Worm (Caenorhabditis elegans) whole organism, L4 larva: ENCODE measurements around the gene F36A4.4.

Source experiments
- daf-8 ChIP-seq: fragments of 200-800 bp; sonication (Bioruptor generic); IDR thresholded peaks from 2 replicates; pipeline ENCODE4 v1.3.6; 2022; ENCODE audit warnings: missing genetic modification characterization, missing compliant biosample characterization
- set-16 ChIP-seq: fragments of 200-800 bp; sonication (Bioruptor generic); IDR thresholded peaks from 2 replicates; pipeline ENCODE4 v1.3.6; 2022; ENCODE audit warnings: missing genetic modification reagents, missing genetic modification characterization, missing compliant biosample characterization

- TF ChIP-seq set-16 (GFP tag; lab: Robert Waterston, UW) (no peak), daf-8 (no peak)
These were observed 31.6 kb downstream of the F36A4.4 start, which contains the start of gene F15E6.9 for ce11 chrIV:4298983-4299382.
